Worm (Caenorhabditis elegans) whole organism, late embryonic: ENCODE data around the gene fbxc-47.
A peak's percentile ranks its signal among the peaks of the same experiment; 100 is the strongest.

Experiments
- C38D4.7 ChIP-seq: fragments of 200-800 bp; sonication (Bioruptor generic); optimal IDR thresholded peaks from 2 replicates; lab custom pipeline; 2018; ENCODE audit warnings: mild to moderate bottlenecking, missing genetic modification characterization, moderate library complexity, missing compliant biosample characterization
- ama-1 ChIP-seq: fragments of 150-350 bp; optimal IDR thresholded peaks from 2 replicates; lab custom pipeline; 2014
- ceh-24 ChIP-seq: sonication (generic microtip); optimal IDR thresholded peaks from 2 replicates; lab custom pipeline; 2016; ENCODE audit warnings: mild to moderate bottlenecking, missing genetic modification characterization, missing compliant biosample characterization
- ceh-30 ChIP-seq: fragments of 150-350 bp; optimal IDR thresholded peaks from 2 replicates; lab custom pipeline; 2014; ENCODE audit warnings: missing biosample characterization, missing genetic modification characterization
- ceh-31 ChIP-seq: sonication (generic microtip); optimal IDR thresholded peaks from 2 replicates; lab custom pipeline; 2016; ENCODE audit warnings: missing genetic modification characterization, missing compliant biosample characterization
- ceh-34 ChIP-seq: sonication (generic microtip); optimal IDR thresholded peaks from 2 replicates; lab custom pipeline; 2016; ENCODE audit warnings: mild to moderate bottlenecking, missing genetic modification characterization, missing compliant biosample characterization
- ceh-45 ChIP-seq: fragments of 200-800 bp; sonication (Bioruptor generic); IDR thresholded peaks from 2 replicates; pipeline ENCODE4 v1.3.6; 2022; ENCODE audit warnings: missing genetic modification reagents, missing genetic modification characterization, missing compliant biosample characterization
- dmd-4 ChIP-seq: sonication (generic microtip); optimal IDR thresholded peaks from 2 replicates; lab custom pipeline; 2016; ENCODE audit warnings: borderline replicate concordance, missing genetic modification characterization, missing compliant biosample characterization
- elt-2 ChIP-seq: sonication (generic microtip); optimal IDR thresholded peaks from 2 replicates; lab custom pipeline; 2016; ENCODE audit warnings: missing genetic modification reagents, missing genetic modification characterization, missing compliant biosample characterization
- ets-4 ChIP-seq: sonication (generic microtip); optimal IDR thresholded peaks from 2 replicates; lab custom pipeline; 2016; ENCODE audit warnings: missing genetic modification characterization, missing compliant biosample characterization
- eyg-1 ChIP-seq: sonication (generic microtip); optimal IDR thresholded peaks from 2 replicates; lab custom pipeline; 2016; ENCODE audit warnings: missing genotype, missing genetic modification characterization, missing compliant biosample characterization
- fax-1 ChIP-seq: sonication (generic microtip); optimal IDR thresholded peaks from 2 replicates; lab custom pipeline; 2016; ENCODE audit warnings: missing genotype, missing genetic modification characterization, missing compliant biosample characterization
- fkh-10 ChIP-seq: fragments of 150-350 bp; optimal IDR thresholded peaks from 2 replicates; lab custom pipeline; 2014; ENCODE audit warnings: missing biosample characterization, missing genetic modification reagents, missing genetic modification characterization
- gmeb-2 ChIP-seq: sonication (generic microtip); optimal IDR thresholded peaks from 2 replicates; lab custom pipeline; 2016; ENCODE audit warnings: missing genetic modification characterization, inconsistent platforms, missing compliant biosample characterization
- hlh-15 ChIP-seq: sonication (generic microtip); optimal IDR thresholded peaks from 2 replicates; lab custom pipeline; 2016; ENCODE audit warnings: missing genetic modification characterization, missing compliant biosample characterization
- hlh-30 ChIP-seq: sonication (generic microtip); optimal IDR thresholded peaks from 2 replicates; lab custom pipeline; 2017; ENCODE audit warnings: antibody characterized with exemption, missing genetic modification characterization, missing compliant biosample characterization; ENCODE audit not compliant: insufficient read depth
- hlh-6 ChIP-seq: sonication (generic microtip); optimal IDR thresholded peaks from 2 replicates; lab custom pipeline; 2016; ENCODE audit warnings: missing genotype, missing genetic modification characterization, missing compliant biosample characterization
- hlh-8 ChIP-seq: sonication (generic microtip); optimal IDR thresholded peaks from 2 replicates; lab custom pipeline; 2016; ENCODE audit warnings: missing genotype, missing genetic modification characterization, missing compliant biosample characterization
- madf-2 ChIP-seq: sonication (generic microtip); optimal IDR thresholded peaks from 2 replicates; lab custom pipeline; 2017; ENCODE audit warnings: missing genetic modification characterization, missing compliant biosample characterization
- nfya-1 ChIP-seq: sonication (generic microtip); optimal IDR thresholded peaks from 2 replicates; lab custom pipeline; 2017; ENCODE audit warnings: missing genetic modification characterization, mild to moderate bottlenecking, missing compliant biosample characterization, antibody characterized with exemption, moderate library complexity
- odd-2 ChIP-seq: sonication (generic microtip); optimal IDR thresholded peaks from 2 replicates; lab custom pipeline; 2017; ENCODE audit warnings: antibody characterized with exemption, mild to moderate bottlenecking, missing genetic modification characterization, missing compliant biosample characterization
- pat-9 ChIP-seq: fragments of 200-800 bp; sonication (Bioruptor generic); optimal IDR thresholded peaks from 2 replicates; lab custom pipeline; 2018; ENCODE audit warnings: mild to moderate bottlenecking, missing genetic modification characterization, moderate library complexity, missing compliant biosample characterization
- pha-4 ChIP-seq: fragments of 150-350 bp; optimal IDR thresholded peaks from 2 replicates; lab custom pipeline; 2018; ENCODE audit warnings: missing biosample characterization, missing genetic modification reagents, missing genetic modification characterization
- pqm-1 ChIP-seq: sonication (generic microtip); optimal IDR thresholded peaks from 2 replicates; lab custom pipeline; 2016; ENCODE audit warnings: missing genetic modification characterization, missing compliant biosample characterization
- ref-2 ChIP-seq: sonication (generic microtip); optimal IDR thresholded peaks from 2 replicates; lab custom pipeline; 2016; ENCODE audit warnings: missing genetic modification characterization, missing compliant biosample characterization
- rnt-1 ChIP-seq: sonication (generic microtip); optimal IDR thresholded peaks from 2 replicates; lab custom pipeline; 2016; ENCODE audit warnings: missing genetic modification characterization, missing compliant biosample characterization
- sdc-2 ChIP-seq: sonication (generic microtip); optimal IDR thresholded peaks from 2 replicates; lab custom pipeline; 2016; ENCODE audit warnings: missing genotype, missing genetic modification characterization, missing compliant biosample characterization
- sox-2 ChIP-seq: fragments of 200-800 bp; sonication (Bioruptor generic); IDR thresholded peaks from 2 replicates; pipeline ENCODE4 v1.3.6; 2022; ENCODE audit warnings: missing genetic modification reagents, missing genetic modification characterization, missing compliant biosample characterization
- tbx-2 ChIP-seq: sonication (generic microtip); optimal IDR thresholded peaks from 2 replicates; lab custom pipeline; 2016; ENCODE audit warnings: missing genetic modification characterization, missing compliant biosample characterization
- tbx-7 ChIP-seq: sonication (generic microtip); optimal IDR thresholded peaks from 2 replicates; lab custom pipeline; 2016; ENCODE audit warnings: missing genotype, missing genetic modification characterization, missing compliant biosample characterization
- unc-3 ChIP-seq, 2 experiments: fragments of 200-800 bp in 1 of 2; sonication (Bioruptor generic) in 1 of 2; sonication (generic microtip) in 1 of 2; conservative IDR thresholded peaks in 1 of 2; optimal IDR thresholded peaks in 1 of 2; 2 replicates each; pipeline versions ENCODE4 v1.3.6 to Lab custom; 2016 to 2022; ENCODE audit warnings: missing compliant biosample characterization in 2 of 2, missing genetic modification characterization in 2 of 2, missing genetic modification reagents in 1 of 2
- unc-42 ChIP-seq: sonication (generic microtip); optimal IDR thresholded peaks from 2 replicates; lab custom pipeline; 2016; ENCODE audit warnings: missing genotype, missing genetic modification characterization, missing compliant biosample characterization
- unc-55 ChIP-seq: sonication (generic microtip); optimal IDR thresholded peaks from 2 replicates; lab custom pipeline; 2017; ENCODE audit warnings: missing biosample characterization, missing genetic modification reagents, missing genetic modification characterization
- unc-86 ChIP-seq: sonication (generic microtip); optimal IDR thresholded peaks from 2 replicates; lab custom pipeline; 2016; ENCODE audit warnings: missing genetic modification characterization, missing compliant biosample characterization
- zip-5 ChIP-seq: sonication (generic microtip); optimal IDR thresholded peaks from 2 replicates; lab custom pipeline; 2016; ENCODE audit warnings: missing genetic modification characterization, missing compliant biosample characterization

Gene fbxc-47

ce11 chrIV:3815259-3815644 is 9.9 kb downstream of the fbxc-47 start:
- no peak for TF ChIP-seq unc-3 (GFP tag; conservative IDR thresholded peaks at IDR 0.05; lab: Robert Waterston, UW)
- no peak for TF ChIP-seq unc-3 (tag; optimal IDR thresholded peaks at IDR 0.05; lab: Kevin White, UChicago)
- TF ChIP-seq dmd-4: no peak
- no peak for TF ChIP-seq ceh-30 (tag; lab: Kevin White, UChicago)
- TF ChIP-seq rnt-1 (tag; lab: Kevin White, UChicago): no peak
- TF ChIP-seq fax-1 (tag; lab: Kevin White, UChicago): no peak
- no peak for TF ChIP-seq ceh-45
- no peak for TF ChIP-seq sdc-2 (tag; lab: Kevin White, UChicago)
- TF ChIP-seq madf-2 (tag; lab: Kevin White, UChicago): no peak
- TF ChIP-seq pha-4 (tag; lab: Kevin White, UChicago): no peak
- TF ChIP-seq tbx-2: no peak
- no peak for TF ChIP-seq hlh-8 (tag; lab: Kevin White, UChicago)

ce11 chrIV:3817253-3817652 is 11.9 kb downstream of the fbxc-47 start:
- TF ChIP-seq gmeb-2 (tag; lab: Kevin White, UChicago) (no peak), ets-4 (tag; lab: Kevin White, UChicago) (no peak), pqm-1 (tag; lab: Kevin White, UChicago) (no peak), sox-2 (GFP tag; lab: Robert Waterston, UW) (no peak), ceh-31 (no peak), hlh-6 (tag; lab: Kevin White, UChicago) (no peak), ceh-24 (no peak), ceh-30 (tag; lab: Kevin White, UChicago) (no peak), ama-1 (lab: Kevin White, UChicago) (no peak), hlh-30 (tag; lab: Kevin White, UChicago) (no peak), tbx-7 (tag; lab: Kevin White, UChicago) (no peak), elt-2 (tag; lab: Kevin White, UChicago) (no peak), fkh-10 (GFP tag; lab: Kevin White, UChicago) (no peak), C38D4.7 (GFP tag; lab: Kevin White, UChicago) (no peak)

ce11 chrIV:3819278-3819777 is 14.0 kb downstream of the fbxc-47 start, which contains the start of gene bris-1:
TSS of gene bris-1 (minus strand) at chrIV:3819328.
- TF ChIP-seq pha-4 (tag; lab: Kevin White, UChicago): no peak
- no peak for TF ChIP-seq eyg-1 (tag; lab: Kevin White, UChicago)

ce11 chrIV:3820133-3820532 is 14.8 kb downstream of the fbxc-47 start:
- no peak for TF ChIP-seq sdc-2 (tag; lab: Kevin White, UChicago)
- peak; percentile 58 for TF ChIP-seq unc-42

- no peak for TF ChIP-seq pat-9 (tag; lab: Kevin White, UChicago)
- no peak for TF ChIP-seq unc-86 (tag; lab: Kevin White, UChicago)
- TF ChIP-seq ets-4 (tag; lab: Kevin White, UChicago): no peak
- no peak for TF ChIP-seq odd-2
- no peak for TF ChIP-seq hlh-15 (tag; lab: Kevin White, UChicago)
- no peak for TF ChIP-seq hlh-6 (tag; lab: Kevin White, UChicago)
- TF ChIP-seq zip-5: no peak
These were observed 16.2 kb downstream of the fbxc-47 start for ce11 chrIV:3821554-3821953.

ce11 chrIV:3824720-3825119 is 19.4 kb downstream of the fbxc-47 start:
- TF ChIP-seq ceh-34 (tag; lab: Kevin White, UChicago): peak; percentile 54
- peak; percentile 78 for TF ChIP-seq nfya-1 (tag; lab: Kevin White, UChicago)
- peak; percentile 93 for TF ChIP-seq unc-42
- no peak for TF ChIP-seq fax-1 (tag; lab: Kevin White, UChicago)
- no peak for TF ChIP-seq ceh-30 (tag; lab: Kevin White, UChicago)
- peak; percentile 62 for TF ChIP-seq unc-55 (GFP tag; lab: Kevin White, UChicago)
- peak; percentile 11 for TF ChIP-seq elt-2 (tag; lab: Kevin White, UChicago)
- TF ChIP-seq pat-9 (tag; lab: Kevin White, UChicago): no peak
- TF ChIP-seq hlh-15 (tag; lab: Kevin White, UChicago): no peak
- peak; percentile 85 for TF ChIP-seq hlh-30 (tag; lab: Kevin White, UChicago)
- TF ChIP-seq hlh-8 (tag; lab: Kevin White, UChicago): peak; percentile 48
- TF ChIP-seq tbx-2: peak; percentile 67
- peak; percentile 63 for TF ChIP-seq ceh-31
- peak; percentile 58 for TF ChIP-seq ref-2 (tag; lab: Kevin White, UChicago)
- TF ChIP-seq odd-2: no peak
- peak; percentile 2 for TF ChIP-seq sdc-2 (tag; lab: Kevin White, UChicago)
